Fruit fly (Drosophila melanogaster): ENCODE data around the gene CG40813.
"Not testable (repeated sequence)": the region's sequence is repeated elsewhere in the genome, so short reads cannot be mapped to it uniquely, and the experiment has no call there.

dm6 chrX:22172341-22172740 is 29.5 kb downstream of the CG40813 start, which contains the start of gene CG46509:
- TF ChIP-seq CG8478, CTCF (optimal IDR thresholded peaks at IDR 0.05): not testable (repeated sequence)
